Fruit fly (Drosophila melanogaster) whole organism, embryonic: ENCODE results near the gene tral.

Experiments used
- Ada2b ChIP-seq: fragments of 200-800 bp; sonication (Bioruptor generic); IDR thresholded peaks from 2 replicates; pipeline ENCODE4 v1.3.6; 2022; ENCODE audit warnings: missing biosample characterization, missing genetic modification characterization
- CG10267 ChIP-seq: fragments of 200-800 bp; sonication (Bioruptor generic); optimal IDR thresholded peaks from 2 replicates; lab custom pipeline; 2018; ENCODE audit warnings: missing biosample characterization, mild to moderate bottlenecking, missing genetic modification characterization, moderate library complexity
- CG10431 ChIP-seq: fragments of 200-800 bp; sonication (Bioruptor generic); optimal IDR thresholded peaks from 3 replicates; lab custom pipeline; 2018; ENCODE audit warnings: missing biosample characterization, mild to moderate bottlenecking, missing genetic modification characterization
- CG11504 ChIP-seq: fragments of 200-800 bp; sonication (Bioruptor generic); optimal IDR thresholded peaks from 3 replicates; lab custom pipeline; 2019; ENCODE audit warnings: missing biosample characterization, mild to moderate bottlenecking, missing genetic modification characterization, moderate library complexity
- CG12299 ChIP-seq: fragments of 200-800 bp; sonication (Bioruptor generic); optimal IDR thresholded peaks from 2 replicates; lab custom pipeline; 2018; ENCODE audit warnings: missing biosample characterization, mild to moderate bottlenecking, missing genetic modification characterization
- CG13894 ChIP-seq: fragments of 200-800 bp; sonication (Bioruptor generic); optimal IDR thresholded peaks from 3 replicates; lab custom pipeline; 2018; ENCODE audit warnings: missing biosample characterization, mild to moderate bottlenecking, missing genetic modification characterization, moderate library complexity
- CG16863 ChIP-seq: fragments of 200-800 bp; sonication (Bioruptor generic); optimal IDR thresholded peaks from 3 replicates; lab custom pipeline; 2016; ENCODE audit warnings: missing biosample characterization, missing genetic modification characterization
- CG17612 ChIP-seq: fragments of 200-800 bp; sonication (Bioruptor generic); IDR thresholded peaks from 2 replicates; pipeline ENCODE4 v1.3.6; 2022; ENCODE audit warnings: missing biosample characterization, missing genetic modification characterization
- CG2889 ChIP-seq: fragments of 200-800 bp; sonication (Bioruptor generic); IDR thresholded peaks from 3 replicates; pipeline ENCODE4 v1.3.6; 2022; ENCODE audit warnings: missing biosample characterization, missing genetic modification characterization
- CG31388 ChIP-seq: fragments of 200-800 bp; sonication (Bioruptor generic); optimal IDR thresholded peaks from 2 replicates; lab custom pipeline; 2016; ENCODE audit warnings: missing biosample characterization, missing genetic modification characterization
- CG4404 ChIP-seq: fragments of 200-800 bp; sonication (Bioruptor generic); IDR thresholded peaks from 2 replicates; pipeline ENCODE4 v1.3.6; 2022; ENCODE audit warnings: missing biosample characterization, missing genetic modification characterization
- CG5245 ChIP-seq: fragments of 200-800 bp; sonication (Bioruptor generic); optimal IDR thresholded peaks from 3 replicates; lab custom pipeline; 2016; ENCODE audit warnings: missing biosample characterization, missing genetic modification characterization
- CG6254 ChIP-seq: fragments of 200-800 bp; sonication (Bioruptor generic); optimal IDR thresholded peaks from 3 replicates; lab custom pipeline; 2017; ENCODE audit warnings: mild to moderate bottlenecking, missing biosample characterization, missing genetic modification reagents, missing genetic modification characterization
- CG7745 ChIP-seq: fragments of 200-800 bp; sonication (Bioruptor generic); optimal IDR thresholded peaks from 2 replicates; lab custom pipeline; 2018; ENCODE audit warnings: missing biosample characterization, mild to moderate bottlenecking, missing genetic modification characterization, moderate library complexity
- CG7786 ChIP-seq: fragments of 200-800 bp; sonication (Bioruptor generic); optimal IDR thresholded peaks from 2 replicates; lab custom pipeline; 2016; ENCODE audit warnings: missing biosample characterization, missing genetic modification characterization
- CG8359 ChIP-seq: fragments of 200-800 bp; sonication (Bioruptor generic); optimal IDR thresholded peaks from 2 replicates; lab custom pipeline; 2017; ENCODE audit warnings: missing biosample characterization, mild to moderate bottlenecking, missing genetic modification characterization, borderline replicate concordance
- Dfd ChIP-seq, 2 experiments: fragments of >200 bp; optimal IDR thresholded peaks; 2 replicates each; lab custom pipeline; 2017; ENCODE audit warnings: missing biosample characterization in 2 of 2, missing genetic modification characterization in 2 of 2
- GATAe ChIP-seq: fragments of 200-800 bp; sonication (Bioruptor generic); conservative IDR thresholded peaks from 2 replicates; pipeline ENCODE4 v1.3.6; 2022; ENCODE audit warnings: missing biosample characterization, missing genetic modification characterization
- MTF-1 ChIP-seq: fragments of 200-800 bp; sonication (Bioruptor generic); optimal IDR thresholded peaks from 2 replicates; lab custom pipeline; 2018; ENCODE audit warnings: missing biosample characterization, mild to moderate bottlenecking, missing genetic modification characterization, borderline replicate concordance
- Med ChIP-seq: fragments of 200-800 bp; sonication (Bioruptor generic); peaks from one replicate; lab custom pipeline; 2016; ENCODE audit warnings: missing biosample characterization, missing genetic modification characterization, mild to moderate bottlenecking, inconsistent platforms, moderate library complexity
- Nf-YC ChIP-seq: fragments of 200-800 bp; optimal IDR thresholded peaks from 3 replicates; lab custom pipeline; 2019; ENCODE audit warnings: missing biosample characterization, mild to moderate bottlenecking, missing genetic modification characterization, moderate library complexity
- Oaz ChIP-seq: fragments of 200-800 bp; sonication (Bioruptor generic); IDR thresholded peaks from 2 replicates; pipeline ENCODE4 v1.3.6; 2022; ENCODE audit warnings: missing biosample characterization, missing genetic modification characterization
- Pdp1 ChIP-seq, 2 experiments: fragments of 200-800 bp; sonication (Bioruptor generic); optimal IDR thresholded peaks; 3 replicates each; lab custom pipeline; 2016; ENCODE audit warnings: missing biosample characterization in 2 of 2, missing genetic modification characterization in 2 of 2, mild to moderate bottlenecking in 1 of 2, moderate library complexity in 1 of 2
- Ptx1 ChIP-seq: fragments of 200-800 bp; sonication (Bioruptor generic); IDR thresholded peaks from 2 replicates; pipeline ENCODE4 v1.3.6; 2022; ENCODE audit warnings: missing biosample characterization, missing genetic modification characterization
- TFAM ChIP-seq: fragments of 200-800 bp; sonication (Bioruptor generic); optimal IDR thresholded peaks from 2 replicates; lab custom pipeline; 2017; ENCODE audit warnings: missing biosample characterization, missing genetic modification characterization, inconsistent platforms
- al ChIP-seq: fragments of 200-800 bp; sonication (Bioruptor generic); IDR thresholded peaks from 2 replicates; pipeline ENCODE4 v1.3.6; 2022; ENCODE audit warnings: missing biosample characterization, missing genetic modification characterization
- bowl ChIP-seq: fragments of 200-800 bp; sonication (Bioruptor generic); IDR thresholded peaks from 2 replicates; pipeline ENCODE4 v1.3.6; 2022; ENCODE audit warnings: missing biosample characterization, missing genetic modification characterization
- caup ChIP-seq: fragments of 200-800 bp; sonication (Bioruptor generic); optimal IDR thresholded peaks from 3 replicates; lab custom pipeline; 2017; ENCODE audit warnings: missing biosample characterization, mild to moderate bottlenecking, missing genetic modification characterization, moderate library complexity; ENCODE audit not compliant: severe bottlenecking
- chinmo ChIP-seq: fragments of 200-800 bp; sonication (Bioruptor generic); IDR thresholded peaks from 4 replicates; pipeline ENCODE4 v1.3.6; 2022; ENCODE audit warnings: missing biosample characterization, missing genetic modification characterization; ENCODE audit not compliant: partially characterized antibody
- corto ChIP-seq: fragments of 200-800 bp; sonication (Bioruptor generic); optimal IDR thresholded peaks from 2 replicates; lab custom pipeline; 2016; ENCODE audit warnings: missing biosample characterization, mild to moderate bottlenecking, missing genetic modification characterization, moderate library complexity
- disco-r ChIP-seq: fragments of 200-800 bp; sonication (Bioruptor generic); optimal IDR thresholded peaks from 2 replicates; lab custom pipeline; 2016; ENCODE audit warnings: missing biosample characterization, missing genetic modification characterization
- dysf ChIP-seq: fragments of 200-800 bp; sonication (Bioruptor generic); IDR thresholded peaks from 3 replicates; pipeline ENCODE4 v1.3.6; 2022; ENCODE audit warnings: missing biosample characterization, missing genetic modification characterization
- ham ChIP-seq: fragments of 200-800 bp; sonication (Bioruptor generic); IDR thresholded peaks from 2 replicates; pipeline ENCODE4 v1.3.6; 2022; ENCODE audit warnings: missing biosample characterization, missing genetic modification characterization
- hbn ChIP-seq: fragments of 200-800 bp; sonication (Bioruptor generic); IDR thresholded peaks from 2 replicates; pipeline ENCODE4 v1.3.6; 2022; ENCODE audit warnings: missing biosample characterization, missing genetic modification characterization; ENCODE audit not compliant: partially characterized antibody
- ind ChIP-seq: fragments of 200-800 bp; sonication (Bioruptor generic); optimal IDR thresholded peaks from 3 replicates; lab custom pipeline; 2016; ENCODE audit warnings: missing biosample characterization, missing genetic modification characterization
- jumu ChIP-seq: fragments of 200-800 bp; sonication (Bioruptor generic); optimal IDR thresholded peaks from 3 replicates; lab custom pipeline; 2016; ENCODE audit warnings: missing biosample characterization, missing genetic modification characterization
- ken ChIP-seq: fragments of 200-800 bp; sonication (Bioruptor generic); IDR thresholded peaks from 3 replicates; pipeline ENCODE4 v1.3.6; 2022; ENCODE audit warnings: missing biosample characterization, missing genetic modification characterization
- knrl ChIP-seq: fragments of 200-800 bp; sonication (Bioruptor generic); IDR thresholded peaks from 3 replicates; pipeline ENCODE4 v1.3.6; 2022; ENCODE audit warnings: missing biosample characterization, missing genetic modification characterization; ENCODE audit not compliant: partially characterized antibody
- mld ChIP-seq: fragments of 200-800 bp; sonication (Bioruptor generic); IDR thresholded peaks from 3 replicates; pipeline ENCODE4 v1.3.6; 2022; ENCODE audit warnings: missing biosample characterization, missing genetic modification characterization; ENCODE audit not compliant: partially characterized antibody
- nmo ChIP-seq: fragments of 200-800 bp; sonication (Bioruptor generic); optimal IDR thresholded peaks from 2 replicates; lab custom pipeline; 2018; ENCODE audit warnings: missing biosample characterization, mild to moderate bottlenecking, missing genetic modification characterization, moderate library complexity
- pfk ChIP-seq: fragments of 200-800 bp; sonication (Bioruptor generic); optimal IDR thresholded peaks from 2 replicates; lab custom pipeline; 2018; ENCODE audit warnings: missing biosample characterization, mild to moderate bottlenecking, missing genetic modification characterization, moderate library complexity
- pnt ChIP-seq: fragments of 200-800 bp; sonication (Bioruptor generic); optimal IDR thresholded peaks from 3 replicates; lab custom pipeline; 2016; ENCODE audit warnings: missing biosample characterization, missing genetic modification characterization
- pum ChIP-seq: fragments of 200-800 bp; sonication (Bioruptor generic); optimal IDR thresholded peaks from 2 replicates; lab custom pipeline; 2016; ENCODE audit warnings: missing biosample characterization, missing genetic modification characterization
- row ChIP-seq: fragments of 200-800 bp; sonication (Bioruptor generic); IDR thresholded peaks from 3 replicates; pipeline ENCODE4 v1.3.6; 2022; ENCODE audit warnings: missing biosample characterization, missing genetic modification characterization
- sens ChIP-seq: fragments of 200-800 bp; sonication (Bioruptor generic); peaks from one replicate; lab custom pipeline; 2016; ENCODE audit warnings: missing biosample characterization, missing genetic modification characterization
- slou ChIP-seq: fragments of 200-800 bp; sonication (Bioruptor generic); optimal IDR thresholded peaks from 3 replicates; lab custom pipeline; 2016; ENCODE audit warnings: missing biosample characterization, missing genetic modification characterization
- sug ChIP-seq: fragments of 200-800 bp; optimal IDR thresholded peaks from 2 replicates; lab custom pipeline; 2019; ENCODE audit warnings: missing biosample characterization, mild to moderate bottlenecking, missing genetic modification characterization, moderate library complexity
- unc-4 ChIP-seq: fragments of 200-800 bp; sonication (Bioruptor generic); IDR thresholded peaks from 2 replicates; pipeline ENCODE4 v1.3.6; 2022; ENCODE audit warnings: missing biosample characterization, missing genetic modification characterization; ENCODE audit not compliant: partially characterized antibody
- vfl ChIP-seq: fragments of 200-800 bp; sonication (Bioruptor generic); optimal IDR thresholded peaks from 2 replicates; lab custom pipeline; 2016; ENCODE audit warnings: missing biosample characterization, missing genetic modification characterization
- zf30C ChIP-seq: fragments of 200-800 bp; sonication (Bioruptor generic); optimal IDR thresholded peaks from 3 replicates; lab custom pipeline; 2018; ENCODE audit warnings: missing biosample characterization, mild to moderate bottlenecking, missing genetic modification characterization

The tral gene

dm6 chr3L:12533392-12534070 is 18.7 kb downstream of the tral start, which contains the start of the genes Tsf2 and CG34242 (continued):
- TF ChIP-seq Ada2b (GFP tag; lab: Robert Waterston, UW) (peak; percentile 95), vfl (GFP tag; lab: Kevin White, UChicago) (no peak), CG11504 (peak; percentile 91), bowl (GFP tag; lab: Robert Waterston, UW) (peak; percentile 78), CG4404 (GFP tag; lab: Robert Waterston, UW) (peak; percentile 78), Med (GFP tag; lab: Kevin White, UChicago) (peak; percentile 72), pum (GFP tag; lab: Kevin White, UChicago) (no peak), al (GFP tag; lab: Robert Waterston, UW) (peak; percentile 79), CG7786 (no peak), CG16863 (no peak), Oaz (GFP tag; lab: Robert Waterston, UW) (peak; percentile 88), ken (GFP tag; lab: Robert Waterston, UW) (peak; percentile 77; the same call in 2 of the 3 replicates), chinmo (GFP tag; lab: Robert Waterston, UW) (no peak), disco-r (GFP tag; lab: Kevin White, UChicago) (no peak), sug (tag; lab: Kevin White, UChicago) (peak; percentile 77), dysf (GFP tag; lab: Robert Waterston, UW) (peak; percentile 94), Nf-YC (tag; lab: Kevin White, UChicago) (peak; percentile 55), CG10431 (no peak), TFAM (GFP tag; lab: Kevin White, UChicago) (no peak), CG8359 (GFP tag; lab: Kevin White, UChicago) (peak; percentile 45), caup (GFP tag; lab: Kevin White, UChicago) (peak; percentile 66), sens (peak; percentile 67), CG6254 (GFP tag; lab: Kevin White, UChicago) (peak; percentile 56), CG12299 (tag; lab: Kevin White, UChicago) (peak; percentile 16), pfk (GFP tag; lab: Kevin White, UChicago) (no peak), CG2889 (GFP tag; lab: Robert Waterston, UW) (no peak), ind (GFP tag; lab: Kevin White, UChicago) (peak; percentile 91), Ptx1 (GFP tag; lab: Robert Waterston, UW) (peak; percentile 99), Pdp1 (GFP tag; optimal IDR thresholded peaks at IDR 0.05; lab: Kevin White, UChicago) (peak in 1 of 2 experiments; percentile 26), CG17612 (GFP tag; lab: Robert Waterston, UW) (peak; percentile 55), MTF-1 (GFP tag; lab: Kevin White, UChicago) (peak; percentile 39), CG7745 (tag; lab: Kevin White, UChicago) (no peak), unc-4 (no peak), corto (GFP tag; lab: Kevin White, UChicago) (no peak), pnt (GFP tag; lab: Kevin White, UChicago) (no peak), zf30C (no peak), GATAe (GFP tag; lab: Robert Waterston, UW) (peak; percentile 51), CG13894 (no peak), mld (no peak), row (GFP tag; lab: Robert Waterston, UW) (peak; percentile 84), nmo (GFP tag; lab: Kevin White, UChicago) (peak; percentile 65), slou (GFP tag; lab: Kevin White, UChicago) (no peak), jumu (GFP tag; lab: Kevin White, UChicago) (peak; percentile 8), CG5245 (GFP tag; lab: Kevin White, UChicago) (peak; percentile 8), CG31388 (GFP tag; lab: Kevin White, UChicago) (peak; percentile 81), ham (GFP tag; lab: Robert Waterston, UW) (no peak), CG10267 (tag; lab: Kevin White, UChicago) (peak; percentile 51), knrl (GFP tag; lab: Robert Waterston, UW) (no peak), hbn (GFP tag; lab: Robert Waterston, UW) (no peak), Dfd (GFP tag; optimal IDR thresholded peaks at IDR 0.05; lab: Kevin White, UChicago) (no peak)
